Worm (Caenorhabditis elegans): ENCODE data around the gene R03H10.1.

R03H10.1 gene

DNA sequence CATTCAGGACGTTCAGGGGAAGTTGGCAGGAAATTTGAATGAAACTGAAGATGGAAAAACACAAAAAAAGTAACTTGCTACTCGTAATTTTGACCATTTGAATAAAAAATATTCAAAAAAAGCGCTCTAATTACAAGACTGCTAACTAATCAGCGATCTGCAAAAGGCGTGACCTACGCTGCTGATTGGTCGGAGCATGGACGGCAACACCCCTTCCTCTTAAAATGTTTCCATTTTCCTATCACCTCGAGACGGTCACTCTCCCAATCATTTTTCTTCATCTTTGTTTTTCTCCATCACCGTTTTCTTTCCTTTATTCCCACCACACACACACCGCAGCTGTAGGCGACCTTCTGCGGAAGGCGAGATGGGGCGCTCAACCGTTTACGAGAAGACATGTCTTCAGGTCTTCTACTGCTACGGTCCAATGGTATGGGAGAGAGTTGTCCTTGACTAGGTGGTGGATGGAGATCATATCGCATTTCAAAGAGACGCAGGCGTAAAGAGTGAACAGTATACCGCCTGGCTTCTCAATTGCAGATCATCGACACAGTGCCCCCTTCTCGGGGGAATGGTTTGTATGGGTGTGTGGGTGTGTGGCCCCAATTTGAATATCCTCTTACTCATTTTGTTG is 28.4 kb upstream of the R03H10.1 start:
- TF ChIP-seq ceh-31 (tag; optimal IDR thresholded peaks at IDR 0.05), result peak; percentile 16
- TF ChIP-seq nfya-1 (tag; optimal IDR thresholded peaks at IDR 0.05), result peak; percentile 16
- peak; percentile 24 for TF ChIP-seq mec-3 (tag; optimal IDR thresholded peaks at IDR 0.05; ENCODE audit: borderline replicate concordance)
- peak; percentile 14 for TF ChIP-seq ref-2 (tag; optimal IDR thresholded peaks at IDR 0.05)
- TF ChIP-seq syd-9 (tag; optimal IDR thresholded peaks at IDR 0.05), result no peak

DNA sequence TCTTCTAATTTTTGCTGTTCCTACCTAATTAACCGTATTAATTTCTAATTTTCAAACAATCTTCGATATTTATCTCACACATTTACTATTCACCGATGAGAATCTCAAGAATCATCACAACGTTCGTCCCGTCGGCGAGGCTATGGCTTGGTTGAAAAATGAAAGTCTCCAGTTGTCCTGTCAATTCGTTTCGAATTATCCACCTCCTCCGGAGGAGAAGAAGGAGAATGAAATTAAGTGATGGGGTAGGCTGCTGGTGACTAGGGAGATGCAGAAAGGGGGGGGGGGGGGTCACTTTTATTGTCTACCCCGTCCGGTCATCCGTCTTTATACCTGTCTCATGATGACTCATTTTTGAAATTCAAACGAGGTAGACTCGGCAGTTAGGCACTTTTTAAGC is 27.2 kb upstream of the R03H10.1 start:
- TF ChIP-seq zip-5 (tag; optimal IDR thresholded peaks at IDR 0.05) (no peak), gmeb-2 (tag; optimal IDR thresholded peaks at IDR 0.05) (no peak), odd-2 (tag; optimal IDR thresholded peaks at IDR 0.05) (no peak), pat-9 (tag; optimal IDR thresholded peaks at IDR 0.05) (no peak), unc-55 (GFP tag; optimal IDR thresholded peaks at IDR 0.05) (no peak)

- TF ChIP-seq ceh-14 (tag; optimal IDR thresholded peaks at IDR 0.05) (no peak), dve-1 (tag; optimal IDR thresholded peaks at IDR 0.05) (peak; percentile 32)
Observed at ce11 chrII:4155112-4155823, 24.8 kb upstream of the R03H10.1 start, which contains the start of gene R03H10.2. R03H10.2 (plus strand) TSS chrII:4155773.

DNA sequence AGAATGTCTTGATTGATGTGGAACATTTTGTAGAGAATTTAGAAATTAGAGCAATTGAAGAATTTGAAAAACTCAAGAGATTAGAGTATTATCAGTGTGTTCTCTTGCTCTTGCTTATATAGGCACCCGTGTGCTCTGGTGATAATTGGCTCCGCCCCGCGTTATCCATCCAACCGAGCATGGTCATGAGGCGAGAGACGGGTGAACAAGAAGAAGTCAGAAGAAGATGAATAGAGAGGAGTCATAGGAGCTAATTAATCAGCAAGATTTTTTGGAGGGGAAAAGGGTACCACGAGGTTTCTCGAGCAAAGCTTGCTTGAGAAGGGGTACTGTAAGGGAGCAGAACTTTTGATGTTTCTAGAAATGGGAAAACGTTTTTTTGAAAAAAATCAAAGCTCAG is 22.2 kb upstream of the R03H10.1 start:
- no peak for TF ChIP-seq ceh-30 (tag; optimal IDR thresholded peaks at IDR 0.05)
- no peak for TF ChIP-seq pag-3 (tag; optimal IDR thresholded peaks at IDR 0.05; ENCODE audit: borderline replicate concordance)
- no peak for TF ChIP-seq ceh-6 (GFP tag; optimal IDR thresholded peaks at IDR 0.05)
- TF ChIP-seq eyg-1 (tag; optimal IDR thresholded peaks at IDR 0.05), result no peak
- no peak for TF ChIP-seq rnt-1 (tag; optimal IDR thresholded peaks at IDR 0.05)
- TF ChIP-seq ceh-14 (tag; optimal IDR thresholded peaks at IDR 0.05), result no peak
- no peak for TF ChIP-seq madf-2 (tag; optimal IDR thresholded peaks at IDR 0.05)
- TF ChIP-seq ttx-3 (tag; optimal IDR thresholded peaks at IDR 0.05), result no peak
- no peak for TF ChIP-seq C08G9.2 (tag; optimal IDR thresholded peaks at IDR 0.05)
- no peak for TF ChIP-seq ztf-16 (tag; optimal IDR thresholded peaks at IDR 0.05)
- TF ChIP-seq K02D7.2 (tag; optimal IDR thresholded peaks at IDR 0.05), result no peak
- TF ChIP-seq unc-3 (GFP tag; conservative IDR thresholded peaks at IDR 0.05), result no peak
- no peak for TF ChIP-seq unc-3 (tag; optimal IDR thresholded peaks at IDR 0.05)
- TF ChIP-seq che-1 (tag; optimal IDR thresholded peaks at IDR 0.05), result no peak
- TF ChIP-seq T23F11.4 (GFP tag; optimal IDR thresholded peaks at IDR 0.05), result no peak
- TF ChIP-seq ref-2 (tag; optimal IDR thresholded peaks at IDR 0.05), result no peak
- no peak for TF ChIP-seq F13H6.1 (tag; optimal IDR thresholded peaks at IDR 0.05)

DNA sequence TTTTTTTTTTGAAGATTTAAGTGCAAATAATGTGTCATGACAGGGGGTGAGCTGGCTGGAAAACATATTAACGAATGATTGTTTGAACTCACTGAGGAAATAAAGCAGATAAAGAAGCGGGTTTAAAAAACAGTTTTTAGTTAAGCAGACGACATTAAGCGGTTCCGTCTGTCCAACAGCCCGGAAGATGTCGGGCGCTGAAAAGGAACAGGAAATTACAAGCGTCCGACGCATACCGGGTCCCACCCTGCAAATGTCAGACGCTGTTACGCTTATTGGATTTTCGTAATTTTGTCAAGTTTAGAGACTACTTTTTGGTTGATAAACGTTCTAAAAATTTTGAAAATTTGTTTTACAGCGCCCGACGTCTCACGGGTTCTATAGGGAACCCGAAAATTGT is 20.5 kb upstream of the R03H10.1 start:
- TF ChIP-seq che-1 (tag; optimal IDR thresholded peaks at IDR 0.05) (no peak), ceh-14 (tag; optimal IDR thresholded peaks at IDR 0.05) (no peak), ceh-24 (tag; optimal IDR thresholded peaks at IDR 0.05) (no peak), zip-5 (tag; optimal IDR thresholded peaks at IDR 0.05) (no peak), ama-1 (optimal IDR thresholded peaks at IDR 0.05) (no peak), sox-2 (GFP tag; IDR thresholded peaks at IDR 0.05) (no peak), ref-2 (tag; optimal IDR thresholded peaks at IDR 0.05) (no peak), eyg-1 (tag; optimal IDR thresholded peaks at IDR 0.05) (no peak), dmd-4 (tag; optimal IDR thresholded peaks at IDR 0.05; ENCODE audit: borderline replicate concordance) (no peak), ttx-3 (tag; optimal IDR thresholded peaks at IDR 0.05) (no peak), hlh-6 (tag; optimal IDR thresholded peaks at IDR 0.05) (no peak), ceh-48 (tag; optimal IDR thresholded peaks at IDR 0.05) (no peak), lin-11 (tag; optimal IDR thresholded peaks at IDR 0.05) (no peak), ceh-9 (tag; optimal IDR thresholded peaks at IDR 0.05) (no peak)
